Worm (Caenorhabditis elegans) whole organism, L2 larva: ENCODE results near the gene dpr-1.

Source experiments
- ama-1 ChIP-seq: fragments of 150-350 bp; optimal IDR thresholded peaks from 2 replicates; lab custom pipeline; 2018; ENCODE audit warnings: inconsistent platforms
- nhr-6 ChIP-seq: fragments of 150-350 bp; optimal IDR thresholded peaks from 2 replicates; lab custom pipeline; 2014; ENCODE audit warnings: missing biosample characterization, missing genetic modification characterization
- unc-55 ChIP-seq: fragments of 150-350 bp; sonication (generic microtip); optimal IDR thresholded peaks from 3 replicates; lab custom pipeline; 2014; ENCODE audit warnings: missing biosample characterization, missing genetic modification reagents, missing genetic modification characterization

- no peak for TF ChIP-seq nhr-6
- no peak for TF ChIP-seq ama-1 (lab: Kevin White, UChicago)
- no peak for TF ChIP-seq unc-55
These were observed at the start of gene dpr-1 for ce11 chrV:13942082-13942481.
